Fruit fly (Drosophila melanogaster) S2 (cell line): ENCODE data around the gene lmd.

ENCODE experiments used
- CG8478 ChIP-seq: fragments of >200 bp; optimal IDR thresholded peaks from 2 replicates; lab custom pipeline; 2018
- CTCF ChIP-seq, 2 experiments: fragments of >200 bp; optimal IDR thresholded peaks; 2 replicates each; lab custom pipeline; 2018

Gene lmd

DNA sequence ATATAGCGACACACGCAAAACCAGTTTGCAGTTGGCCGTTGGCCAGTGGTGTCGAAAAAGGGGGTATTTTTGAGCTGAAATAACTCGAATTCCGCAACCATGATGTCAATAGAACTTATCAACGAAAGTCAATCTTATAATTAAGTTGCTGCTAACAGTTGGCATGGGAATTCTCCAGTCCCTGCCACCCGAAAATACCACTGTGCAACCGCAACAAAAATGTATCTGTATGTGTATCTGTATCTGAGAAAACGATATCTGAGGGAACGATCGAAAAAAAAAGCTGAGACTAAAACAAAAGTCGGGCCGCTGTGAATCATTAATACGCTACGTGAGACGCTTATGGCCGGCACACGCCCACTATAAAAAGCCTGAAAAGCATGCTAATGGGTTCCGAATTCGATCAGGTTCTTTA lies 20.0 kb upstream of the lmd start:
- TF ChIP-seq CG8478 (lab: Kevin White, UChicago) (no peak), CTCF (optimal IDR thresholded peaks at IDR 0.05; lab: Kevin White, UChicago) (no peak)

DNA sequence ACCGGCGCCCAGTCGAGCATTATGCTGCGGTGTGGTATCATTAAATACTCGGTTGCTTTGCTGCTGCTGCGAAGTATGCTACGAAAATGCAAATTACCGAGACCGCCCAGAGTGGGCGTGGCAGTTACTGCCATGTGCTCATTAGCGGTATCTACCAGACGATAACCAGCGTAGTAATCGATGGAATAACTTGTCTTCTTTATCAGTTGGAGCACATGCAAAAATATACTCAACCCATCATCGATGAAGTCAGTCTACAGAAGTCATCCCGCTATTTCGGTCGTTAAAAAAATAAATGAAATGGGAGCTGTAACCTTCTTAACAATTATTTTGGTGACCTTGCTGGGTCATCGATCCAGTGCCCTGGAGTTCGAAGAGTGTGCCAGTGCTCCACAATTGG lies 17.2 kb upstream of the lmd start, which contains the start of gene CG13837:
TSS of gene CG13837 (plus strand) at position 301 of the 400 bp plus-strand sequence.
- TF ChIP-seq CG8478 (lab: Kevin White, UChicago) (no peak), CTCF (optimal IDR thresholded peaks at IDR 0.05; lab: Kevin White, UChicago) (no peak)

DNA sequence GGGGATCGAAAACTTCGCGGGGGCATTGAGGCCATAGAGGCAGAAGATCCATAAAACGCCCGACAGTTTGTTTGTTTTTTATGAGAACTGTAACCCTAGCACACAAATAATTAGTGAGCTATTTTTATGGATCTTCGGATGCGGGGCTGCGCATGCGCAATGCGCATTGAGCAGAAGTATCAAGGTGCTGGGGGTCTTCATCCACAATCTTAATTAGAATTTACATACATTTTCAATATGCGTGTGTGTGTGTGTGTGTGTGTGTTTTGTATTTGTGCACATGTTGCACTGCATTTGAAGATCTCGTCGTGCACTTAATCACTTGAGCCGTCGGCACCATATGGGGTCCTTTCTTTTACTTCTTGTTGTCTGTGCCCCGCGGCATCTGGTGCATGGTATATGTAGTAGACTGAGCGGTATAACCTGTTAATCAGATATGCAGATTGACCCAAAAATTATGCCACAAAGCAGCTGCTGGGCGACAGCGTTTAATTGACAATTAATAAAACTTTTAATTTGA lies 16.3 kb upstream of the lmd start:
- no peak for TF ChIP-seq CTCF (optimal IDR thresholded peaks at IDR 0.05; lab: Kevin White, UChicago)
- no peak for TF ChIP-seq CG8478 (lab: Kevin White, UChicago)

DNA sequence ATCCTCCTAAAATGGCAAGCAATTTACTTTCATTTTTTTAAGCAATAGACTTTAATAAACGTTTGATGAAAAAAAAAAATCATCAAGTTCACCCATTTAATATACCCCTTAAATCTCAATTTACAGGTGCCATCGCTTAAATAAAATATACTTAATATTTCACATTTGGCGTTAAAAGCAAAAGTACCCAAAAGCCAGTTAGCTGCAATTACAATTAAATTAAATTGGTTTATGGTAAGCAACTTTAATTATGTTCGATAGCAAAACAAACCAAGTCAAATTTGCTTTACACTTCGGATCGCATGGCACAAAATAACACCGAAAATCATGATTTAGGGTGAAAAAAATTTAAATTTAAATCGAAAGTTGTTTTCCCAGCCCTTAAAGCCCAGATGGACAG lies 15.4 kb upstream of the lmd start, which contains the start of gene CG13838:
TSS of gene CG13838 (plus strand) at position 301 of the 400 bp plus-strand sequence.
- TF ChIP-seq CG8478 (lab: Kevin White, UChicago) (no peak), CTCF (optimal IDR thresholded peaks at IDR 0.05; lab: Kevin White, UChicago) (no peak)

DNA sequence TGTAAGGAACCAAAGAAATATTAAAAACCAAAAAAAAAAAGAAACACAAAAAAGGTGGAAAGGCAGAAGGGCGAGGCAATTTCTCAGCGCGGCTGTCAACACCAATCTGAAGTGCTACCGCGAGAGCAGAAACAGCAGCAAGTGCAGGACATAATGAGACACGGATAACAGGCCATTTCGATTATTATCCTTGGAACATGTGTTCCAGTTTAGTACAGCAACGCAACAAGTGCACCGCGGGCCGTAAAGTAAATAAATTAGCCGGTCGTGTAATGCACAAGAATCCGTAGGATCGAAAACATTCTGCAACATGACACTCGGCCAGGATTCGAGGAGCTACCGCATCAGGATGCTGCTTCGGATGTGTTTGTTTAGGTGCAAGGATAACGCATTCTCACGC lies 11.5 kb upstream of the lmd start:
- no peak for TF ChIP-seq CG8478 (lab: Kevin White, UChicago)
- TF ChIP-seq CTCF (optimal IDR thresholded peaks at IDR 0.05; lab: Kevin White, UChicago): no peak

DNA sequence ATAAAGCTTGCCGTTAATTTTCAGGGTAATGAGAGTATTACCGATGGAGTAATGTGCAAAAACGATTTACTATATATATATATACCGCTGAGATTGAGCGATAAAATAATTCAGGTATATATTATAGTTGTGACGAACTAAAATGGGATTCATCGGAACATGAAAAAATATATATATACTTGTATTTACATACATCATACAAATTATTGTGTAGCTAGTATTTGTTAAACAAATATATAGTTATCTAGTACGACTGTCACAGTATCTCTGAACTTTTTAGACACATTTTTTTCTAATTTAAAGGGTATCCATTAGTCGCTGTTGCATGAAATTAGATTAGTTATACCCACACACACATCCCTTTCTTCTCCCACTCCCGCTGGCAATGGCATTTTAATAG lies 9.8 kb upstream of the lmd start:
- no peak for TF ChIP-seq CG8478 (lab: Kevin White, UChicago)
- no peak for TF ChIP-seq CTCF (optimal IDR thresholded peaks at IDR 0.05; lab: Kevin White, UChicago)

DNA sequence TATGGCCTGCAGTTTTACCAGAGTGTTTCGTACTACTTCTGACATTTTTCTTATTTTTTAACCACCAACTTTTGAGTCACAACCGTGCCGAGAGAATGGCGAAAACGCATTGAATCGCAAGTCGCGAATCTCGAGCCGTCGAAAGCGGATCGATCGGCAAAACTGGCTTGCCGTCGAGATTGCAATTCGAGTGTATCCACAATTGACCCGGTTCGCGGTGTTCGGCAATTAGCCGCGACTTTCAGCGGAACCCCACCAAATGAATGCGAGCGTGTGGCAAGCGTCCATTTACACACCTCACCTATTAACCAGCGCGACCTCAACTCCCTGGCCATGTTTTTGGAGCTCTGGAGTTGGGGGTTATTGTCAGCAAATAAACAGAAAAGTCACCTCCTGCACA lies 8.9 kb upstream of the lmd start, which contains the start of gene CG13833:
TSS of gene CG13833 (minus strand) at position 101 of the 400 bp plus-strand sequence.
- no peak for TF ChIP-seq CG8478 (lab: Kevin White, UChicago)
- TF ChIP-seq CTCF (optimal IDR thresholded peaks at IDR 0.05; lab: Kevin White, UChicago): no peak

DNA sequence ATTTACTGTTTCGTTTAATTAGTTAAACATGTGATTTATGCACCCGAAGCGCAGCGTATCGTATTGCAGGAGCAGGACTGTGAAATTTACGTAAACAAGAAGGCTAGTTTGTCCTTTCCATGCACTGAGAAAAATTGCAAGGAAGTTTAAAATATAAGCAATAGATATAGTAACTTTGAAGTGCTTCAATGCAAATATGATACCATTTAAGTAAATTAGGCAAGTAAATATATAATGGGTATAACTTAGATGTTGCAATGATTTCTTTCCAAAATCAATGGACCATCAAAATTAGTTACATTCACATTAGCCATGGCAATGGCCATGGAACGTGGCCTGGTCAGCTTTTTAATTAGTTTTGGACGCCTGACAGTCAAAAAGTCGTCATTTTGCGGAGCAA lies 4.4 kb upstream of the lmd start:
- TF ChIP-seq CG8478 (lab: Kevin White, UChicago) (no peak), CTCF (optimal IDR thresholded peaks at IDR 0.05; lab: Kevin White, UChicago) (no peak)

DNA sequence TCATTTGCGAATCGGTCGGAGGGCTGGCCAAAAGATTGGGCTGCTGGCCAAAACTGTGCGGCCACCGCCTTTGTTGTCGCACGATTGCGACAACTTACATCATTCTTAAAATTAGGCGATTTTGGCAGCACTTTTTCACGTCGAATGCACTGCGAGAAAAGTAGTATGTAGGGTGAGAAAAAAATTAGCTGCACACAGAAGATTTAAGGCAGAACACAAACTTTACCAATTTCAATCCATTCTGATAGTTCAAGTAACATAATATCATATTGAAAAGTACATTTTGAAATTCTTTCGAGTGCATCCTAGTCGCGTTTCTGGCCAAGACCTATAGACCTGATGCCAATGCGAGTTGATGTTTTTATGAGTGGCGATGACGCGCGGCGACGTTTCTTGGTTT lies 2.0 kb upstream of the lmd start:
- TF ChIP-seq CTCF (optimal IDR thresholded peaks at IDR 0.05; lab: Kevin White, UChicago) (no peak), CG8478 (lab: Kevin White, UChicago) (no peak)

DNA sequence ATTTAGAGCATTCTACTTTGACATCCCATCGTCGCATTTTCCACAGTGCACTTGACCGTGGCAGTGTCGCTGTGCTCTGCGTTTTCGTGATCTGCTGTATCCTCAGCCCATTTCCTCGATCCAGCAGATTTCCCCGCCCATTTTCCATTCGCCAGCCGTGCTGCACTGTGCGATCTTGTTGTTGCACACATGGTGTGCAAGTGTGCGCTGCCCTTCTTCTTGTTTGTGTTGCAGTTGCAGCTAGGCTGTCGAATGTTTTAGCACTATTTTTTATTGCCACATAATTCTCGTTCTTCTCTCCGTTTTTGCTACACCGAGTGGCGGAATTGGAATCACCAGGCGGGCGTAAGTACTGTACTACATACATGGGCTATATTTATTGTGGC lies 908 bp upstream of the lmd start:
- TF ChIP-seq CG8478 (lab: Kevin White, UChicago) (no peak), CTCF (optimal IDR thresholded peaks at IDR 0.05; lab: Kevin White, UChicago) (no peak)

DNA sequence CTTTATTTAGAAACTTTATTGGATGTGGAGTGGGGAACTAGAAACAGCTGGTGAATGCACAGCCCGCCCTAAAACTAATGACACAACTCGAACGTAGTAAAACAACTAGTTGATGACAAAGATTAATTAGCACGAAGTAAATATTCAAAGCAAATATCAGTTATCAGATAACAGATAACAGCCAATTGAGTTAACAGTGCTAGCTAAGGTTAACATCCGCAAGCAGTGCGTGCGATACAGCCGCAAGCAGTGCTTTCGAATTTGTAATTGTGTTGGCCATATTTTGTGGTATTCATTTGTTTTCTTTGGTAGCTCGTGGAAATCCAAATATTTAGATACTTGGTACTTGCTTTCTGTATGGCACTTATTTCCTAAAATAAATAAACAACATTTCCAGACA lies 13.0 kb downstream of the lmd start:
- no peak for TF ChIP-seq CTCF (optimal IDR thresholded peaks at IDR 0.05; lab: Kevin White, UChicago)
- TF ChIP-seq CG8478 (lab: Kevin White, UChicago): no peak

DNA sequence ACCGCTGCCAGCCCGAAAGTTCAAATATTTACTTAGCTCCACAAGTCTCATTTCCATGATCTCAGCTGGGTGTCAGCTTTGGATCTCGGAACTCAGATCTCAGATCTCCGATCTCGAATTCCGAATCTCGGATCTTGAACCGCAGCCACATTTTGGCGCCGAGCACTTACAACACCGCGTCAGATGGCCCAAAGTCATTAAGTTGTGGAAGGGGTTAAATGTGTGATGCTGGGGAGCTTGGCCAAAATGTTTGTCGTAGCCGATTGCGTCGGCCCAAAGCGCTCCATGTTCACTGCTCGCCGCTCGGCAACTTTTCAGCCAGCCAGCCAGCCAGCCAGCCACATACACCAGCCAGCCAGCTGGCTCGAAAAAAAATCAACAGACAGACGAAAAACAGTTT lies 14.5 kb downstream of the lmd start, which contains the start of gene CG6688:
TSS of gene CG6688 (plus strand) at position 396 of the 400 bp plus-strand sequence.
- TF ChIP-seq CG8478 (lab: Kevin White, UChicago) (no peak), CTCF (optimal IDR thresholded peaks at IDR 0.05; lab: Kevin White, UChicago) (no peak)

DNA sequence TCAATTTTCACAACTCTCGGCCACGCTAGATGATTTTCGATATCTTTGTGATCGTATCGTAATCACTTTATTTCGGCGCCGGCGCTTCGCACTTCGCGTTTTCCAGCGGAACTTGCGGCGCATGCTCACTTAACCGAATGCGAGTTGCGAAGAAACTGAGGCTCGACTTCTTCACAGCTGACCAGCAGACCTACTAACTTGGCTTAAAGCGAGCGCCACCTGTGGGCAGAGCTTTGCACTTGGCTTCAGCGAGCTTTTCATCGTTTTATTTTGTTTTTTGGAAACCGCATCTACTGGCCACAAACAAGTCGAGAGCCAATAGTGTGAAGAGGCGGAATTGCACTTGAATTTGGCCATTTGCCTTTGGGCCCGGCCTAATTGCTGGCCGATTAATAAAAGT lies 16.1 kb downstream of the lmd start, which contains the start of gene CG34375:
TSS of gene CG34375 (minus strand) at position 157 of the 400 bp plus-strand sequence.
- TF ChIP-seq CG8478 (lab: Kevin White, UChicago) (no peak), CTCF (optimal IDR thresholded peaks at IDR 0.05; lab: Kevin White, UChicago) (no peak)

DNA sequence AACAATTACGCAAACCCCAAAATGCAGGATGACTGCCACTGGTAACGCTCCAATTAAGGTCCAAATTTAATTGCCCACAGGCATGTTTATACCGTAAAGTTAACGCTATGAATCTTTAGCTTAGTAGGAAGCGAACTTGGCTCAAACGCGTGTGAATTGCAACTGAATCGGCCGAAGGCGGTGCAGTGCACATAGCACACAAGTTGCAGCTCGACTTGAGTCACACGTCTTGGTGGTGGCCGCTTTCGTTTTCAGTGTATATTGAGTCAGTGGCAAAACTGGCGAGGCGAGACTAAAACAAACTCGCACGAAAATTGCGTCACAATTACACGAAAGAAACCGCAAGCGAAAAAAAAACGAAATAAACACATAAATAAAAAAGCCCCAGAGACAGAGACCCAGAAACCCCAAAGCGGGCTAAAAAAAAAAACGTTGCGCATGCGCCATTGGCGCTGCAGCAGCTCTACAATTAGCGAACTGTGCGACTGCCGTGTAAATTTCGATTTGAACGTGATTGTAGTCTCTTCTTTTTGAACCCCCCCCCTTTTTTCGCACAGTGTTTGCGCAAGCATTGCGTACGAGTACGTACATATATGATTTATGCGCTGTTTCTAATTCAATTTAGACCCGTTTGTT lies 16.9 kb downstream of the lmd start:
- TF ChIP-seq CG8478 (lab: Kevin White, UChicago): no peak
- no peak for TF ChIP-seq CTCF (optimal IDR thresholded peaks at IDR 0.05; lab: Kevin White, UChicago)

DNA sequence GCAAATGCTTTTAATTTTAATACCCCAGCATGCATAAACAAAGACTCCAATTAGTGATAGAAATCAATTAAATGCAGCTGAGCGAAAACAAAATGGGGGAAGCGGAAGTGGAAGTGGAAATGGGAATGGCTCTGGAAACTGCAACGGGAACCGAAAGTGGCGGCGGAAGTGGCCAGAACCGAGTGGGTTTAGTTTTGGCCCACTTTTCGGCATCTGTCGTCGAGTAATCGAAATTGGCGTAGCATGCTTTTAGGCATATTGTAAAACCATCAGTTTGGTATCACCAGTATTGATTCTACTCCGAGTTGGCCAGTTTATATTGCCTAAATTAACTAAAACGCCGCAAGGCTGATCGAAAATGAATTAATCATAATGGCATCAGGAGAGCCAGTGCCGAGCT lies 22.4 kb downstream of the lmd start:
- TF ChIP-seq CTCF (optimal IDR thresholded peaks at IDR 0.05; lab: Kevin White, UChicago): no peak
